Fruit fly (Drosophila melanogaster): ENCODE data around the gene CG31343.

DNA sequence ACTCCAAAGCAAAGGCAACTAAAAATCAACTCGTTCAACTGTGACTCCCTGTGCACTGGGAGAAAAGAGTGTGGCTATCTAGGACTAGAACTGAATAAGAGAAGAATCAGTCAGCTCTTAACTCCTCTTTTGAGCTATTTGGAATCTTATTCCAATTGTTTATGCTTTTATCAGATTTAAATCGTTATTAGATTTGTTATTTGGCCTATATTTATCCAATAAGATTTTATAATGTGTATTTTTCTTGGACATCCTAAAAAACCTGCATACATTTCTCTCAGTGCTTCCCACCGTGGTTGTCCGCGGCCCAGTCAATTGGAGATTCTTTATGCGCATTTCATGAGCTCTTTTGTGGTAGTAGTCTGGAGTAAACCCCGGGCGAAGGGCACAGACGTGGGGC, 36.4 kb downstream of the CG31343 start:
- TF ChIP-seq CTCF (optimal IDR thresholded peaks at IDR 0.05) (no peak), CG8478 (optimal IDR thresholded peaks at IDR 0.05) (no peak)

Measured in S2 (cell line).